Worm (Caenorhabditis elegans) whole organism, L4 larva: ENCODE results near the gene umps-1.

Experiments used
- fos-1 ChIP-seq: fragments of 150-350 bp; optimal IDR thresholded peaks from 2 replicates; lab custom pipeline; 2014; ENCODE audit warnings: missing biosample characterization, missing genetic modification characterization
- nhr-237 ChIP-seq: sonication (generic microtip); optimal IDR thresholded peaks from 2 replicates; lab custom pipeline; 2017; ENCODE audit warnings: missing biosample characterization, missing genetic modification characterization

DNA sequence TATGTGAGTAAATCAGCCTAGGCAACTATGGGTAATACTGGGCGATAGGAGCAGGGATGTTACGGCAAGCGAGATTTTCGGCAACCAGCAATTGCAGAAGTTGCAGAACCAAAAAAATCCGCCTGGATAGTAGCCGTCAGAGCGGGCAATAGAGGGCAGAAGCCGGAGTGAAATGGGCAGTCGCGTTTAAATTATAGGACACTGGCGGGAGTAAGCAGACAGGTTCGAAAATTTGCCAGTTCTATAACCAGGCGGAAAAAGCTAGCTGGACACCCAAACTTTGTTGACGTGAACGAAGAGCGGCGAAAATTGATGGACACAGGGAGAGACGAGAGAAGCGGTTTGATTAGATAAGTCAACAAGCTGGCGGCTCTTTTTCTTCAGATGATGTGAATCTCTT is 2.5 kb upstream of the umps-1 start:
- TF ChIP-seq nhr-237, result no peak
- TF ChIP-seq fos-1 (tag; lab: Kevin White, UChicago), result no peak
